Worm (Caenorhabditis elegans): ENCODE measurements around the gene F52B11.2.

- TF ChIP-seq B0261.1 (tag; optimal IDR thresholded peaks at IDR 0.05) (no peak), C17E4.6 (GFP tag; IDR thresholded peaks at IDR 0.05) (peak; percentile 68; the same call in 1 of the 2 replicates), snpc-4 (GFP tag; optimal IDR thresholded peaks at IDR 0.05) (peak; percentile 89), snpc-4 (tag; optimal IDR thresholded peaks at IDR 0.05) (peak; percentile 74 to 95 (median 92)), somi-1 (GFP tag; optimal IDR thresholded peaks at IDR 0.05) (peak; percentile 65), nhr-90 (tag; optimal IDR thresholded peaks at IDR 0.05) (no peak), madf-10 (tag; optimal IDR thresholded peaks at IDR 0.05) (peak; percentile 12), F52B5.7 (tag; optimal IDR thresholded peaks at IDR 0.05) (no peak), mcd-1 (GFP tag; IDR thresholded peaks at IDR 0.05) (peak; percentile 91), gei-17 (GFP tag; optimal IDR thresholded peaks at IDR 0.05) (no peak), mes-4 (tag; optimal IDR thresholded peaks at IDR 0.05) (no peak), F10E7.11 (tag; optimal IDR thresholded peaks at IDR 0.05) (no peak), ama-1 (optimal IDR thresholded peaks at IDR 0.05) (no peak), ama-1 (GFP tag; optimal IDR thresholded peaks at IDR 0.05) (no peak), ztf-28 (GFP tag; IDR thresholded peaks at IDR 0.05) (0 out of 2 replicates have a peak, but pooled peaks have one; percentile 47)
Observed at ce11 chrIV:14070992-14071289, 12.4 kb upstream of the F52B11.2 start.

All from whole organism, young adult.